Fruit fly (Drosophila melanogaster): ENCODE results near the gene Galphaf.

Galphaf gene

dm6 chr3L:16697069-16697468 lies 29.3 kb upstream of the Galphaf start (continued):
- peak; percentile 71 for TF ChIP-seq eg (GFP tag; IDR thresholded peaks at IDR 0.05)
- no peak for TF ChIP-seq ss (GFP tag; optimal IDR thresholded peaks at IDR 0.05)
- TF ChIP-seq CG6276 (GFP tag; optimal IDR thresholded peaks at IDR 0.05) = peak; percentile 11
- TF ChIP-seq CG34406 (GFP tag; optimal IDR thresholded peaks at IDR 0.05) = peak; percentile 47
- TF ChIP-seq dsx (GFP tag; optimal IDR thresholded peaks at IDR 0.05; ENCODE audit: poor library complexity, severe bottlenecking) = no peak
- TF ChIP-seq Lpt (GFP tag; optimal IDR thresholded peaks at IDR 0.05) = no peak
- TF ChIP-seq Sox14 (GFP tag; optimal IDR thresholded peaks at IDR 0.05) = no peak
- no peak for TF ChIP-seq svp (GFP tag)
- TF ChIP-seq Met (GFP tag; optimal IDR thresholded peaks at IDR 0.05) = no peak
- TF ChIP-seq OdsH (GFP tag; optimal IDR thresholded peaks at IDR 0.05) = peak; percentile 27
- TF ChIP-seq CG15336 (GFP tag; IDR thresholded peaks at IDR 0.05) = peak; percentile 76
- TF ChIP-seq net (GFP tag; optimal IDR thresholded peaks at IDR 0.05) = no peak
- no peak for TF ChIP-seq CG8632 (GFP tag; optimal IDR thresholded peaks at IDR 0.05)
- no peak for TF ChIP-seq CG4318 (GFP tag; optimal IDR thresholded peaks at IDR 0.05)
- TF ChIP-seq pdm3 (GFP tag; optimal IDR thresholded peaks at IDR 0.05) = peak; percentile 5
- TF ChIP-seq Sox15 (GFP tag; optimal IDR thresholded peaks at IDR 0.05) = no peak

dm6 chr3L:16695076-16695847 lies 27.5 kb upstream of the Galphaf start:
- 0 out of 3 replicates have a peak, but pooled peaks have one; percentile 16 for TF ChIP-seq eg (GFP tag; IDR thresholded peaks at IDR 0.05)
- TF ChIP-seq CG6276 (GFP tag; optimal IDR thresholded peaks at IDR 0.05) = peak; percentile 14
- peak; percentile 39; the same call in 1 of the 3 replicates for TF ChIP-seq CG8119 (GFP tag; IDR thresholded peaks at IDR 0.05)
- no peak for TF ChIP-seq dac (GFP tag; optimal IDR thresholded peaks at IDR 0.05)
- TF ChIP-seq spab (GFP tag; optimal IDR thresholded peaks at IDR 0.05) = no peak

DNA sequence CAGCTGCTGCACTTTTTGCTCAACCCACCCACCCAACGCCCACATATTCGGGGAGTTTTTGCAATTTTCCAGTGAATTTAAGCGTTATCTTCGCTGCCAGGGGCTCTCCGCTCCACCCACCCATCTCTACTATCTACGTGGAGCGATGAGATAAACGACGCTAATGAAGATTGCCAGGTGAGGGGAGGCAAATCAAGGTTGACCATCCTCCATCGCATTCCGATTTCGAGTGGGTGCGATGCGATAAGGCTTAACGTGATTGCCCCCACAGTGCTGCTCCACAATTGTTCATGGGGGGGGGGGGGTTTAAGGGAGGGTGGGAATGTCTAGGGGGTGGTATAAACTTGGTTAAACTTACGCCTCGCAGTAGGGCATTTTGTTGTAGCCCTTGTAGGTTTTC lies 26.1 kb upstream of the Galphaf start:
- no peak for TF ChIP-seq CG34406 (GFP tag; optimal IDR thresholded peaks at IDR 0.05)
- TF ChIP-seq CG16779 (tag; optimal IDR thresholded peaks at IDR 0.05) = no peak
- TF ChIP-seq CG6163 (GFP tag; IDR thresholded peaks at IDR 0.05) = no peak
- no peak for TF ChIP-seq CG6854 (GFP tag; optimal IDR thresholded peaks at IDR 0.05)
- TF ChIP-seq CG6792 (GFP tag; optimal IDR thresholded peaks at IDR 0.05) = no peak
- no peak for TF ChIP-seq Ets96B (tag; optimal IDR thresholded peaks at IDR 0.05)
- no peak for TF ChIP-seq salr (GFP tag; optimal IDR thresholded peaks at IDR 0.05)
- TF ChIP-seq CG11762 (GFP tag; optimal IDR thresholded peaks at IDR 0.05; ENCODE audit: insufficient read depth) = no peak
- peak; percentile 11 for TF ChIP-seq Eip93F (GFP tag; optimal IDR thresholded peaks at IDR 0.05)
- no peak for TF ChIP-seq CG10669 (GFP tag; optimal IDR thresholded peaks at IDR 0.05)
- TF ChIP-seq net (GFP tag; optimal IDR thresholded peaks at IDR 0.05) = no peak
- no peak for TF ChIP-seq CG32006 (GFP tag; optimal IDR thresholded peaks at IDR 0.05)
- peak; percentile 51 for TF ChIP-seq vri (GFP tag; optimal IDR thresholded peaks at IDR 0.05)
- no peak for TF ChIP-seq Hr4 (GFP tag; optimal IDR thresholded peaks at IDR 0.05)
- TF ChIP-seq CG10631 (GFP tag; optimal IDR thresholded peaks at IDR 0.05) = no peak
- TF ChIP-seq Sox15 (GFP tag; optimal IDR thresholded peaks at IDR 0.05) = no peak

dm6 chr3L:16690055-16690454 lies 22.3 kb upstream of the Galphaf start:
- no peak for TF ChIP-seq Blimp-1 (GFP tag; optimal IDR thresholded peaks at IDR 0.05)
- no peak for TF ChIP-seq CG34406 (GFP tag; optimal IDR thresholded peaks at IDR 0.05)
- no peak for TF ChIP-seq CG3032 (tag; optimal IDR thresholded peaks at IDR 0.05)
- no peak for TF ChIP-seq Eip78C (GFP tag)
- no peak for TF ChIP-seq Hr39 (GFP tag; optimal IDR thresholded peaks at IDR 0.05)
- no peak for TF ChIP-seq CG10669 (GFP tag; optimal IDR thresholded peaks at IDR 0.05)
- no peak for TF ChIP-seq CG6854 (GFP tag; optimal IDR thresholded peaks at IDR 0.05)
- no peak for TF ChIP-seq CG8632 (GFP tag; optimal IDR thresholded peaks at IDR 0.05)
- TF ChIP-seq cyc (GFP tag; optimal IDR thresholded peaks at IDR 0.05) = no peak
- no peak for TF ChIP-seq Sox102F (GFP tag; optimal IDR thresholded peaks at IDR 0.05)
- no peak for TF ChIP-seq CG6276 (GFP tag; optimal IDR thresholded peaks at IDR 0.05)
- TF ChIP-seq pdm3 (GFP tag; optimal IDR thresholded peaks at IDR 0.05) = no peak
- no peak for TF ChIP-seq esn (GFP tag; optimal IDR thresholded peaks at IDR 0.05)
- TF ChIP-seq fd85E (GFP tag; optimal IDR thresholded peaks at IDR 0.05) = no peak
- no peak for TF ChIP-seq vri (GFP tag; optimal IDR thresholded peaks at IDR 0.05)
- no peak for TF ChIP-seq CG16779 (tag; optimal IDR thresholded peaks at IDR 0.05)

Measured in whole organism, prepupa.